Worm (Caenorhabditis elegans) whole organism, midembryonic: ENCODE measurements around the gene clec-45.

Experiments
- T22C8.4 ChIP-seq: fragments of 200-800 bp; sonication (Bioruptor generic); IDR thresholded peaks from 2 replicates; pipeline ENCODE4 v1.3.6; 2022; ENCODE audit warnings: missing genetic modification characterization, missing compliant biosample characterization
- cog-1 ChIP-seq: sonication (generic microtip); optimal IDR thresholded peaks from 2 replicates; lab custom pipeline; 2016; ENCODE audit warnings: missing genetic modification characterization, missing compliant biosample characterization
- flt-1 ChIP-seq: fragments of 200-800 bp; sonication (Bioruptor generic); IDR thresholded peaks from 2 replicates; pipeline ENCODE4 v1.3.6; 2022; ENCODE audit warnings: missing genetic modification characterization, missing compliant biosample characterization
- klf-2 ChIP-seq: fragments of 200-800 bp; sonication (Bioruptor generic); conservative IDR thresholded peaks from 2 replicates; pipeline ENCODE4 v1.3.6; 2022; ENCODE audit warnings: missing genetic modification reagents, missing genetic modification characterization, missing compliant biosample characterization
- med-1 ChIP-seq: sonication (generic microtip); optimal IDR thresholded peaks from 2 replicates; lab custom pipeline; 2017; ENCODE audit warnings: missing genetic modification characterization, mild to moderate bottlenecking, missing compliant biosample characterization, antibody characterized with exemption, missing genetic modification reagents; ENCODE audit not compliant: insufficient read depth
- ref-1 ChIP-seq: fragments of 200-800 bp; sonication (Bioruptor generic); conservative IDR thresholded peaks from 2 replicates; pipeline ENCODE4 v1.3.6; 2022; ENCODE audit warnings: missing genetic modification reagents, missing genetic modification characterization, missing compliant biosample characterization
- tab-1 ChIP-seq: fragments of 200-800 bp; sonication (Bioruptor generic); IDR thresholded peaks from 2 replicates; pipeline ENCODE4 v1.3.6; 2022; ENCODE audit warnings: missing genetic modification characterization, missing compliant biosample characterization
- ztf-23 ChIP-seq: fragments of 200-800 bp; sonication (Bioruptor generic); IDR thresholded peaks from 2 replicates; pipeline ENCODE4 v1.3.6; 2022; ENCODE audit warnings: missing genetic modification reagents, missing genetic modification characterization, missing compliant biosample characterization
- ztf-29 ChIP-seq: fragments of 200-800 bp; sonication (Bioruptor generic); IDR thresholded peaks from 2 replicates; pipeline ENCODE4 v1.3.6; 2022; ENCODE audit warnings: missing genetic modification reagents, missing genetic modification characterization, missing compliant biosample characterization

The clec-45 gene

ce11 chrV:7667940-7668339 is 30.0 kb downstream of the clec-45 start, which contains the start of gene C12D5.5:
Gene C12D5.5 (plus strand): TSS chrV:7668240.
- no peak for TF ChIP-seq klf-2 (GFP tag; lab: Robert Waterston, UW)
- no peak for TF ChIP-seq T22C8.4 (GFP tag; lab: Robert Waterston, UW)
- TF ChIP-seq med-1 (GFP tag; lab: Kevin White, UChicago), result no peak
- TF ChIP-seq ref-1 (GFP tag; lab: Robert Waterston, UW), result no peak
- no peak for TF ChIP-seq ztf-29 (GFP tag; lab: Robert Waterston, UW)
- TF ChIP-seq ztf-23 (GFP tag; lab: Robert Waterston, UW), result no peak
- no peak for TF ChIP-seq tab-1 (GFP tag; lab: Robert Waterston, UW)
- no peak for TF ChIP-seq cog-1 (tag; lab: Kevin White, UChicago)
- no peak for TF ChIP-seq flt-1 (GFP tag; lab: Robert Waterston, UW)

- no peak for TF ChIP-seq tab-1 (GFP tag; lab: Robert Waterston, UW)
- no peak for TF ChIP-seq ztf-23 (GFP tag; lab: Robert Waterston, UW)
- TF ChIP-seq cog-1 (tag; lab: Kevin White, UChicago), result no peak
- no peak for TF ChIP-seq flt-1 (GFP tag; lab: Robert Waterston, UW)
- no peak for TF ChIP-seq T22C8.4 (GFP tag; lab: Robert Waterston, UW)
- no peak for TF ChIP-seq med-1 (GFP tag; lab: Kevin White, UChicago)
These were observed 34.4 kb downstream of the clec-45 start, which contains the start of gene C12D5.4 for ce11 chrV:7672258-7672657. Gene C12D5.4 (plus strand): TSS chrV:7672558.

- TF ChIP-seq tab-1 (GFP tag; lab: Robert Waterston, UW) (no peak), ztf-23 (GFP tag; lab: Robert Waterston, UW) (no peak), ztf-29 (GFP tag; lab: Robert Waterston, UW) (no peak), med-1 (GFP tag; lab: Kevin White, UChicago) (no peak), T22C8.4 (GFP tag; lab: Robert Waterston, UW) (no peak), ref-1 (GFP tag; lab: Robert Waterston, UW) (no peak), flt-1 (GFP tag; lab: Robert Waterston, UW) (no peak), klf-2 (GFP tag; lab: Robert Waterston, UW) (no peak)
These were observed 38.0 kb downstream of the clec-45 start, which contains the start of gene C12D5.3 for ce11 chrV:7675904-7676303. Gene C12D5.3 (plus strand): TSS chrV:7676204.

ce11 chrV:7681388-7681787 is 43.5 kb downstream of the clec-45 start, which contains the start of gene cyp-33A1:
Gene cyp-33A1 (minus strand): TSS chrV:7681459.
- TF ChIP-seq ztf-23 (GFP tag; lab: Robert Waterston, UW) (no peak), klf-2 (GFP tag; lab: Robert Waterston, UW) (no peak), ztf-29 (GFP tag; lab: Robert Waterston, UW) (no peak), ref-1 (GFP tag; lab: Robert Waterston, UW) (no peak), T22C8.4 (GFP tag; lab: Robert Waterston, UW) (no peak), flt-1 (GFP tag; lab: Robert Waterston, UW) (no peak), tab-1 (GFP tag; lab: Robert Waterston, UW) (no peak), med-1 (GFP tag; lab: Kevin White, UChicago) (no peak), cog-1 (tag; lab: Kevin White, UChicago) (no peak)

ce11 chrV:7683907-7684655 is 46.2 kb downstream of the clec-45 start, which contains the start of gene sre-11:
Gene sre-11 (minus strand): TSS chrV:7683957.
- TF ChIP-seq ztf-29 (GFP tag; lab: Robert Waterston, UW) (no peak), T22C8.4 (GFP tag; lab: Robert Waterston, UW) (no peak), klf-2 (GFP tag; lab: Robert Waterston, UW) (no peak), med-1 (GFP tag; lab: Kevin White, UChicago) (no peak), ref-1 (GFP tag; lab: Robert Waterston, UW) (no peak), ztf-23 (GFP tag; lab: Robert Waterston, UW) (no peak), tab-1 (GFP tag; lab: Robert Waterston, UW) (no peak), flt-1 (GFP tag; lab: Robert Waterston, UW) (no peak), cog-1 (tag; lab: Kevin White, UChicago) (no peak)

- TF ChIP-seq ztf-23 (GFP tag; lab: Robert Waterston, UW), result no peak
- no peak for TF ChIP-seq ref-1 (GFP tag; lab: Robert Waterston, UW)
- no peak for TF ChIP-seq klf-2 (GFP tag; lab: Robert Waterston, UW)
- TF ChIP-seq med-1 (GFP tag; lab: Kevin White, UChicago), result no peak
- no peak for TF ChIP-seq T22C8.4 (GFP tag; lab: Robert Waterston, UW)
- TF ChIP-seq tab-1 (GFP tag; lab: Robert Waterston, UW), result no peak
- TF ChIP-seq cog-1 (tag; lab: Kevin White, UChicago), result no peak
- TF ChIP-seq flt-1 (GFP tag; lab: Robert Waterston, UW), result no peak
- no peak for TF ChIP-seq ztf-29 (GFP tag; lab: Robert Waterston, UW)
These were observed 48.3 kb downstream of the clec-45 start, which contains the start of the genes nhr-94 and nhr-152 for ce11 chrV:7686189-7686588. Gene nhr-94 (minus strand): TSS chrV:7686335. Gene nhr-152 (plus strand): TSS chrV:7686350.
